Worm (Caenorhabditis elegans) whole organism, L4/young adult: ENCODE measurements around the gene Y69A2AR.31.

Experiments
- dao-5 ChIP-seq: sonication (generic microtip); optimal IDR thresholded peaks from 2 replicates; lab custom pipeline; 2016; ENCODE audit warnings: missing genotype, missing genetic modification characterization, moderate library complexity, missing compliant biosample characterization
- him-1 ChIP-seq: sonication (generic microtip); optimal IDR thresholded peaks from 2 replicates; lab custom pipeline; 2016; ENCODE audit warnings: missing genotype, missing genetic modification reagents, missing genetic modification characterization, missing compliant biosample characterization

DNA sequence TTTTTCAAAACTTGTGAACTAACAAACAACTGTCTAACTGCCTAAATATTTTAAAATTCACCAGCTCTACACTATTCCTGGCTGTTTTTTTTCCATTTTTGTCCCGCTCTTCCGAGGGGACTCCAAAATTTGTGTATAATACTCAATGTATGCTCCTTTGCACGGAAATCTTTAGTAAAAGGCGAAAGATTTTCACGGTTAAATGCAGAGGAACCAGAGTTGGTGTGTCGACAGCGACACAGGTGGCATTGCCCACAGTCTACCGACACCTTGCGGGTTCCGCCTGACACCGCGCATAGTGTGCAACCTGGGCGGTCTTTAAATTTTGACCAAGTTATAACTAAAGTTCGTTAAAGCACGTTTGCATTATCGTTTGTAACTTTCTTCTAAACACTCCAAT lies 8.8 kb downstream of the Y69A2AR.31 start:
- no peak for TF ChIP-seq dao-5 (tag; lab: Kevin White, UChicago)
- TF ChIP-seq him-1 = no peak
